Fruit fly (Drosophila melanogaster) whole organism, adult: Measurements from ENCODE around the gene CG31548.

Source experiments
- CG11617 ChIP-seq: fragments of 200-800 bp; sonication (Bioruptor generic); optimal IDR thresholded peaks from 2 replicates; lab custom pipeline; 2017; ENCODE audit warnings: mild to moderate bottlenecking, missing biosample characterization, missing genetic modification reagents, missing genetic modification characterization
- CG1620 ChIP-seq: fragments of 200-800 bp; sonication (Bioruptor generic); optimal IDR thresholded peaks from 2 replicates; lab custom pipeline; 2016; ENCODE audit warnings: missing biosample characterization, missing genetic modification characterization
- CG5204 ChIP-seq: fragments of 200-800 bp; sonication (Bioruptor generic); optimal IDR thresholded peaks from 2 replicates; lab custom pipeline; 2016; ENCODE audit warnings: missing biosample characterization, missing genetic modification characterization
- CG7045 ChIP-seq: fragments of 200-800 bp; sonication (Bioruptor generic); optimal IDR thresholded peaks from 2 replicates; lab custom pipeline; 2017; ENCODE audit warnings: missing biosample characterization, mild to moderate bottlenecking, missing genetic modification characterization
- Crg-1 ChIP-seq: fragments of 200-800 bp; sonication (Bioruptor generic); optimal IDR thresholded peaks from 2 replicates; lab custom pipeline; 2016; ENCODE audit warnings: missing biosample characterization, missing genetic modification characterization
- bab1 ChIP-seq: fragments of 200-800 bp; sonication (Bioruptor generic); optimal IDR thresholded peaks from 3 replicates; lab custom pipeline; 2019; ENCODE audit warnings: missing biosample characterization, mild to moderate bottlenecking, missing genetic modification characterization, moderate library complexity
- ovo ChIP-seq: fragments of 200-800 bp; sonication (Bioruptor generic); optimal IDR thresholded peaks from 2 replicates; lab custom pipeline; 2016; ENCODE audit warnings: missing biosample characterization, missing genetic modification characterization
- tj ChIP-seq: fragments of 200-800 bp; sonication (Bioruptor generic); optimal IDR thresholded peaks from 3 replicates; lab custom pipeline; 2017; ENCODE audit warnings: missing biosample characterization, mild to moderate bottlenecking, missing genetic modification characterization, moderate library complexity

dm6 chr3R:5671265-5671663 lies 34.6 kb upstream of the CG31548 start:
- TF ChIP-seq CG7045 (GFP tag; lab: Kevin White, UChicago) (no peak), CG1620 (GFP tag; lab: Kevin White, UChicago) (no peak), bab1 (GFP tag; lab: Kevin White, UChicago) (no peak), tj (peak; percentile 63), CG11617 (GFP tag; lab: Kevin White, UChicago) (no peak), Crg-1 (GFP tag; lab: Kevin White, UChicago) (no peak), CG5204 (GFP tag; lab: Kevin White, UChicago) (no peak), ovo (GFP tag; lab: Kevin White, UChicago) (no peak)
